Worm (Caenorhabditis elegans) whole organism, L4/young adult: ENCODE results near the gene F09E10.7.

Experiments used
- W03F9.2 ChIP-seq: fragments of 150-350 bp; optimal IDR thresholded peaks from 2 replicates; lab custom pipeline; 2014; ENCODE audit warnings: missing biosample characterization, missing genetic modification characterization
- dao-5 ChIP-seq: sonication (generic microtip); optimal IDR thresholded peaks from 2 replicates; lab custom pipeline; 2016; ENCODE audit warnings: missing genotype, missing genetic modification characterization, moderate library complexity, missing compliant biosample characterization
- him-1 ChIP-seq: sonication (generic microtip); optimal IDR thresholded peaks from 2 replicates; lab custom pipeline; 2016; ENCODE audit warnings: missing genotype, missing genetic modification reagents, missing genetic modification characterization, missing compliant biosample characterization

The F09E10.7 gene

DNA sequence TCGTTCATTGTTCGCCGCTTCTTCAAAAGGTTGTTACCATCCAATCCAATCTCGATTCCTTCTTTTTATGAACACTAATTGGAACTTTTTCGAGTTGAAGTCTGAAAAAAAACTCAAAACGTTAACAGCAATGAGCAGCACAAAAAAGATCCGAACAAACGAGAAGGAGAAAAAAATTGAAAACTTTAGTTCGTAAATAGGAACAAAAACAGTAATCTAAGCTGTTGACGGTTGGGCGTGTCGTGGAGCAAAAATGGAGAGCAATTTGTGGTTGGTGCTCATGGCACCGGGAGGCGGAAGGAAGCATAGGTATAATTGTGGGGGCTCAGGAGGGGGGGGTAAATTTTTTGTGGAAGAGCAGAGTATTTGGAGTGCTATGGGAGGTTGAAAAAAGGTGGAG, 19.7 kb upstream of the F09E10.7 start, which contains the start of gene toca-1:
Gene toca-1, minus strand, starts transcription at position 101 of the 400 bp plus-strand sequence.
- no peak for TF ChIP-seq him-1 (tag; lab: Kevin White, UChicago)
- no peak for TF ChIP-seq W03F9.2 (tag; lab: Kevin White, UChicago)
- no peak for TF ChIP-seq dao-5 (tag; lab: Kevin White, UChicago)

DNA sequence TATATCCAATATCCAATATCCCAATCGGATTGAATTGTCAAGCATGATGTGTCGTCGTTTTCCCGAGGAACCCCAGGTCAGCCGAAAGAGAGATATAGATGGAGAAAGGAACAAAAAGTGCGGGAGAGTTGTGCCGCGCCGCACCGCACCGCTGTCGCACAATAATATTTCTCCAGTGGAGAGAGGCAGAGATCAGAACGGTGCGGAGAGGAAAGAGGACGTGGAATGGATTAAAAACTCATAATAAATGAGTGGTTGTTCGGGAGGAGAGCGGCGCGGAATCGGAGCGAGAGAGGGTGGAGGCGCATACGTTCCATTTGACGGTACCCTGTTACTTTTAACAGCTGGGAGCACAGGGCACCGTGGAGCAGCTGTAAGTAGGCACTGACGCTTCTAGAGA, 15.9 kb upstream of the F09E10.7 start:
- no peak for TF ChIP-seq him-1 (tag; lab: Kevin White, UChicago)
- TF ChIP-seq W03F9.2 (tag; lab: Kevin White, UChicago) = no peak
- no peak for TF ChIP-seq dao-5 (tag; lab: Kevin White, UChicago)

- TF ChIP-seq dao-5 (tag; lab: Kevin White, UChicago) (no peak), him-1 (tag; lab: Kevin White, UChicago) (no peak), W03F9.2 (tag; lab: Kevin White, UChicago) (no peak)
Observed at ce11 chrX:1516574-1516973, 14.9 kb upstream of the F09E10.7 start.

ce11 chrX:1513153-1513552, 11.5 kb upstream of the F09E10.7 start:
- no peak for TF ChIP-seq him-1 (tag; lab: Kevin White, UChicago)

- TF ChIP-seq dao-5 (tag; lab: Kevin White, UChicago) = no peak
Observed at ce11 chrX:1512307-1512706, 10.7 kb upstream of the F09E10.7 start.

- no peak for TF ChIP-seq him-1 (tag; lab: Kevin White, UChicago)
- TF ChIP-seq W03F9.2 (tag; lab: Kevin White, UChicago) = no peak
- no peak for TF ChIP-seq dao-5 (tag; lab: Kevin White, UChicago)
Observed at ce11 chrX:1504529-1505080, 3.0 kb upstream of the F09E10.7 start.

ce11 chrX:1503698-1504501, 2.2 kb upstream of the F09E10.7 start:
- TF ChIP-seq dao-5 (tag; lab: Kevin White, UChicago) (no peak), him-1 (tag; lab: Kevin White, UChicago) (no peak), W03F9.2 (tag; lab: Kevin White, UChicago) (no peak)

DNA sequence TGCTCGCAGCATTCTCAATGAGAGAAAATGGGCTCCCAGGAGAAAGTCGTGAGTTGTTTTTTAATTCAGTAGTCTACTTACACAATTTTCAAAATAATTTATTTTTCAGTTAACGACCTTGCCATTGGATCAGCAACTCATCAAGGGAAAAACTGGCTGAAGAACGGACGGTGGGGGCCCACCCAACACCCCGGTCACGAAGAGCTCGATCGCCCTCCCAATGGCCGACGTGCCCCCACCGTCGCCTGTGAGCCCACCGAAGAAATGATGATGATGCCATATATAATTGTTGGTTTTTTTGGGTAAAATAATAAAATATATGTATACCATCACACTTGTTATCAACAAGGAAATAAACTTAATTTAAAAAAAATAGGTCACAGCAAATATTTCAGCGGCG, 1.3 kb upstream of the F09E10.7 start:
- TF ChIP-seq him-1 (tag; lab: Kevin White, UChicago) = no peak
- TF ChIP-seq dao-5 (tag; lab: Kevin White, UChicago) = no peak
- no peak for TF ChIP-seq W03F9.2 (tag; lab: Kevin White, UChicago)

DNA sequence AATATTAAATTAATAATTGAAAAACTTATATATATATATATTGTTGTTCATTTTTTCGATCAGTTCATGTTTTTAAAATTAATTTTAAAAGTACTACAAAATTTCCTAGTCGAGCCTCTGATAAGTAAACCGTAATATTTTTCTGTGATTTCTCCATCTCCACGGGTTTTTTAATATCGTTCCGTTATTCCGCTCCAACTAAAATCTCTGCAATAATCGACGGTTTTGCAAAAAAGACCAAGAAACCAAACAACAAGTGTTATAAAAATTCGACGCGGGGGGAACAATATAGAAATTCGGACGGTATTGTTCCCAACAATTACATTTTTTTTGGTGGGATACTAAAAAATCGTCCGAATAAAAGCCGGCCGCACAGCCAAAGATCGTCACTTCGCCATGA, 838 bp upstream of the F09E10.7 start, which contains the start of gene F09E10.1:
Gene F09E10.1, plus strand, starts transcription at position 301 of the 400 bp plus-strand sequence.
- TF ChIP-seq W03F9.2 (tag; lab: Kevin White, UChicago) (no peak), him-1 (tag; lab: Kevin White, UChicago) (no peak), dao-5 (tag; lab: Kevin White, UChicago) (no peak)

DNA sequence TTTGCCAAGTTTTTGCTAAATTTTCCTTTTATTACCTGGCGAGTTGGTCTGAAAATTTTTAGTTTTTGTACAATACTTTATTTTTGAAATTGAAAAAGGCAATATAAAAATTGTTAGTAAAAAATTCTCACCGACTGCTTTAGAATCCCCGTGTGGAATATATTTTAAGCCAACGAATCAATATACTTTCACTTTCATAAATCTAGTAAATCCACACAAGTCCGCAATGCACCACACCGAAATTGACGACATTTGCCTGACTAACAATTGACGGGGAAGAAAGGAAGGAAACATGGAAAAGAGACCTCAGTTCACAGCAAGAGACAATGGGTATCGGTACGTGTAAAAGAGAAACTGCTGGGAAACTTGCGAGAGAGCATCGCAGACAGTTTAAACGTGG, 2.2 kb downstream of the F09E10.7 start:
- no peak for TF ChIP-seq him-1 (tag; lab: Kevin White, UChicago)
- no peak for TF ChIP-seq W03F9.2 (tag; lab: Kevin White, UChicago)
- no peak for TF ChIP-seq dao-5 (tag; lab: Kevin White, UChicago)

DNA sequence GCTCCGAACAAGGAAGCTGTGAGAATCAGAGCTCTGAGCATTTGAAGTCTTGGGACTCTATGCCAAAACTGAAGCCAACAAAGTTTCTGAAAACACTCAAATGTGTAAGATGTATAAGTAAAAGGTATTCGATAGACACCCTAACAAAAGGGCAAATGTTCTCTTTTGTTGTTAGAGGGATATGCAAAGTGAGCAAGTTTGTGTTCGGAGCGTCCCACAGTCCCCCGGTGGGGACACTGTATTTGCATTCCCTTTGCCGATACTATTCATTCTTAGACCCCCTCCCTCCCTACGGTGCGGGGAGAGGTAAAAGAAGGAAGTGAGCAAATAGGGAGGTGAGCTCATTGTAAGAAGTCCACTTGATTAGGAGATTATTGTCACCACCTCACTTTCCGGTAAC, 4.1 kb downstream of the F09E10.7 start, which contains the start of gene F09E10.6:
Gene F09E10.6, minus strand, starts transcription at position 101 of the 400 bp plus-strand sequence.
- TF ChIP-seq W03F9.2 (tag; lab: Kevin White, UChicago) (no peak), dao-5 (tag; lab: Kevin White, UChicago) (no peak), him-1 (tag; lab: Kevin White, UChicago) (no peak)

- TF ChIP-seq him-1 (tag; lab: Kevin White, UChicago) (no peak), dao-5 (tag; lab: Kevin White, UChicago) (no peak), W03F9.2 (tag; lab: Kevin White, UChicago) (no peak)
Observed at ce11 chrX:1495980-1496379, 5.7 kb downstream of the F09E10.7 start.

ce11 chrX:1494256-1494655, 7.4 kb downstream of the F09E10.7 start, which contains the start of gene F09E10.5:
Gene F09E10.5, minus strand, starts transcription at chrX:1494356.
- no peak for TF ChIP-seq dao-5 (tag; lab: Kevin White, UChicago)
- no peak for TF ChIP-seq W03F9.2 (tag; lab: Kevin White, UChicago)
- no peak for TF ChIP-seq him-1 (tag; lab: Kevin White, UChicago)

- TF ChIP-seq him-1 (tag; lab: Kevin White, UChicago) = no peak
- TF ChIP-seq W03F9.2 (tag; lab: Kevin White, UChicago) = no peak
- no peak for TF ChIP-seq dao-5 (tag; lab: Kevin White, UChicago)
Observed at ce11 chrX:1492174-1492573, 9.5 kb downstream of the F09E10.7 start.
